Fruit fly (Drosophila melanogaster) whole organism, adult: Measurements from ENCODE around the gene Tnks.

Experiments
- CG12768 ChIP-seq: fragments of 200-800 bp; sonication (Bioruptor generic); optimal IDR thresholded peaks from 2 replicates; lab custom pipeline; 2017; ENCODE audit warnings: missing biosample characterization, missing genetic modification characterization, mild to moderate bottlenecking, moderate library complexity, missing genetic modification reagents
- CG1620 ChIP-seq: fragments of 200-800 bp; sonication (Bioruptor generic); optimal IDR thresholded peaks from 2 replicates; lab custom pipeline; 2016; ENCODE audit warnings: missing biosample characterization, missing genetic modification characterization
- CG7045 ChIP-seq: fragments of 200-800 bp; sonication (Bioruptor generic); optimal IDR thresholded peaks from 2 replicates; lab custom pipeline; 2017; ENCODE audit warnings: missing biosample characterization, mild to moderate bottlenecking, missing genetic modification characterization
- Hr96 ChIP-seq: fragments of 200-800 bp; sonication (Bioruptor generic); optimal IDR thresholded peaks from 2 replicates; lab custom pipeline; 2016; ENCODE audit warnings: missing biosample characterization, missing genetic modification characterization
- bab1 ChIP-seq: fragments of 200-800 bp; sonication (Bioruptor generic); optimal IDR thresholded peaks from 3 replicates; lab custom pipeline; 2019; ENCODE audit warnings: missing biosample characterization, mild to moderate bottlenecking, missing genetic modification characterization, moderate library complexity
- cnc ChIP-seq, 2 experiments: fragments of >200 bp; optimal IDR thresholded peaks; 2 replicates each; lab custom pipeline; 2017
- kay ChIP-seq: fragments of 200-800 bp; sonication (Bioruptor generic); peaks from one replicate; lab custom pipeline; 2016; ENCODE audit warnings: missing biosample characterization, missing genetic modification characterization, borderline replicate concordance
- ovo ChIP-seq: fragments of 200-800 bp; sonication (Bioruptor generic); optimal IDR thresholded peaks from 2 replicates; lab custom pipeline; 2016; ENCODE audit warnings: missing biosample characterization, missing genetic modification characterization
- tj ChIP-seq: fragments of 200-800 bp; sonication (Bioruptor generic); optimal IDR thresholded peaks from 3 replicates; lab custom pipeline; 2017; ENCODE audit warnings: missing biosample characterization, mild to moderate bottlenecking, missing genetic modification characterization, moderate library complexity
- toe ChIP-seq: fragments of 200-800 bp; sonication (Bioruptor generic); optimal IDR thresholded peaks from 2 replicates; lab custom pipeline; 2016; ENCODE audit warnings: missing biosample characterization, missing genetic modification characterization

DNA sequence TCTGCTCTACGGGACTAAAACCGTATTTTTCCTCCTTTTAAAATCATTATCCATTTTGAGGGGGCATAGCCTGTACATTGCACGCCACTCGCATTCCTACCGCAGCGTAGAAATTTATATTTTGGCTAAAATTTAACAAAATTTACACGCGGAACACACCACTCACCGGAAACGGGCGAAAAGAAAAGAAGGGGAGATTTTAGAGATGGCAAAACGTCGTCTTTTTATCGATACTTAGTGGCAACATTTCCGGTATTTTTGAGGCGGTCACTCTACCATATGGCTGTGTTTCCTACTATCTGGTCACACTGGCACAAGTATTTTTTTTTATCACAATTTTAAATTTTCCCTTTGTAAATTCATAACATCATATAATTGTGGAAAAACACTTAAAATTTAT is 23.8 kb upstream of the Tnks start, which contains the start of gene RpL27:
- TF ChIP-seq toe (GFP tag; lab: Kevin White, UChicago) (peak; percentile 67), cnc (optimal IDR thresholded peaks at IDR 0.05; lab: Kevin White, UChicago) (no peak), tj (GFP tag; lab: Kevin White, UChicago) (peak; percentile 59), CG7045 (GFP tag; lab: Kevin White, UChicago) (peak; percentile 82), bab1 (peak; percentile 91), Hr96 (GFP tag; lab: Kevin White, UChicago) (no peak), CG1620 (GFP tag; lab: Kevin White, UChicago) (peak; percentile 77), kay (no peak), ovo (GFP tag; lab: Kevin White, UChicago) (peak; percentile 80), CG12768 (GFP tag; lab: Kevin White, UChicago) (peak; percentile 81)
